Worm (Caenorhabditis elegans): ENCODE measurements around the gene ceh-99.

Gene ceh-99

DNA sequence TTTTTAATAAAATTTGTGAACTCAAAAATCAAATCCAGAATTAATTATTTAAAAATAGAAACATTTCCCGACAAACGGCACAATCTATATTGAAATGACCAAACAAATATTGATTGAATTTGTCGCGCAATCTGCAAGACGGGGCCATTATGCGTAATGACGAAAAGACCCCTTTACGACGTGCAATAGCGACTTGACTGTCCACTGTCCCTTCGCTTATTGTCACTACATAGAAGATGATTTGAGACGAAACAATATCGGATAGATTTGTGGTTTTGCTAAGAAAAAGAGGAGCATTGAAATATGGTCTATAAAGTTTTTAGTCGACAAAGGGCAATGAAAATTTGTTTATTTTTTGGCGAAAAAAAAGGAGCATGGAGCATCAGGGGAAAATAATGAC, 31.2 kb downstream of the ceh-99 start:
- TF ChIP-seq hlh-8 (tag; optimal IDR thresholded peaks at IDR 0.05) (no peak), hlh-15 (tag; optimal IDR thresholded peaks at IDR 0.05) (no peak), unc-55 (GFP tag; optimal IDR thresholded peaks at IDR 0.05) (no peak), sdc-2 (tag; optimal IDR thresholded peaks at IDR 0.05) (peak; percentile 97), tbx-7 (tag; optimal IDR thresholded peaks at IDR 0.05) (no peak), fkh-6 (tag; optimal IDR thresholded peaks at IDR 0.05) (no peak), unc-86 (tag; optimal IDR thresholded peaks at IDR 0.05) (no peak), gmeb-2 (tag; optimal IDR thresholded peaks at IDR 0.05) (no peak), npax-4 (tag; optimal IDR thresholded peaks at IDR 0.05) (no peak)

DNA sequence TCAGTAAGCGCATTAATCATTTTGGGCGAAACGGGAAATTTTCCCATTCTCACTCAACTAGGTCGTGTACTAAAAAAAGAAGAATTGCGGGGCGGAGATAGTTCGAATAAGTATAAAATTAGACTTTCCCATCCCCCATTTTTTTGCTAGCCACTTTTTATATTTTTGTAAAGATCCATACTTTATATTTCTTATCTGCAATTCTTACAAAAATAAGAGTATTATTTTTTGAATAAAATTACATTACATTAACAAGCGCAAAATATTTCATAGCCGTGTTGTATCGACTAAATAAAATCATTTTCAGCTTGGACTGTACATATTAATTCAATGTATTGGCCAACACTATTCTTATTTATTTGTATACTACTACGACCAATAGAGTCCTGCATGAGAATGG, 35.8 kb downstream of the ceh-99 start, which contains the start of gene F49C5.11:
F49C5.11 (plus strand) TSS at position 301 of the 400 bp plus-strand sequence.
- TF ChIP-seq K09A11.1 (tag; optimal IDR thresholded peaks at IDR 0.05; ENCODE audit: insufficient read depth), result no peak
- TF ChIP-seq pha-4 (tag; optimal IDR thresholded peaks at IDR 0.05), result no peak
- TF ChIP-seq ttx-3 (tag; optimal IDR thresholded peaks at IDR 0.05), result no peak
- no peak for TF ChIP-seq mec-3 (tag; optimal IDR thresholded peaks at IDR 0.05; ENCODE audit: borderline replicate concordance)
- TF ChIP-seq ceh-19 (GFP tag; optimal IDR thresholded peaks at IDR 0.05), result no peak
- no peak for TF ChIP-seq nhr-232 (tag; optimal IDR thresholded peaks at IDR 0.05)
- no peak for TF ChIP-seq ceh-18 (tag; optimal IDR thresholded peaks at IDR 0.05)
- no peak for TF ChIP-seq sox-4 (tag; optimal IDR thresholded peaks at IDR 0.05)
- TF ChIP-seq dmd-4 (tag; optimal IDR thresholded peaks at IDR 0.05; ENCODE audit: borderline replicate concordance), result no peak
- TF ChIP-seq unc-86 (tag; optimal IDR thresholded peaks at IDR 0.05), result no peak
- TF ChIP-seq T23F11.4 (GFP tag; optimal IDR thresholded peaks at IDR 0.05), result no peak
- TF ChIP-seq ets-4 (tag; optimal IDR thresholded peaks at IDR 0.05), result no peak
- no peak for TF ChIP-seq zip-5 (tag; optimal IDR thresholded peaks at IDR 0.05)

DNA sequence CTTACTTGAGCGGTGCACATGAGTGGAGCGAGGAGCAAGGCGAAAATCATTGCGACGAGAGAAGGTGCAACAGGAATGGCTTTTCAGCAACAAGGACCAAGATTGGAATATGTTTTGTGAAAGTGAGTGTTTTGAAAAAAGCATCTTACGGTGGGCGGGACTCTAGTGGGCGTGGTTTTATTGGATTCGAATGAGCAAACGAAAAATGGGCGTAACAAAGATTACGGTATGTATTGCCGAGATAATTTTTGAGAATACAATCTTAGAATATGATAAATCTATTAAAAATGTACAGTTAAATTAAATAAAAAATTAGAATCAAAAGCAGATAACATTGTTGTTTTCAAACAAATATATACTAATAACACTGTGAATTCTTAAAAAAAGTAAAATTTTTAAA, 40.4 kb downstream of the ceh-99 start, which contains the start of gene F49C5.12:
F49C5.12 (minus strand) TSS at position 101 of the 400 bp plus-strand sequence.
- TF ChIP-seq hlh-30 (tag; optimal IDR thresholded peaks at IDR 0.05; ENCODE audit: insufficient read depth), result no peak
- TF ChIP-seq K09A11.1 (tag; optimal IDR thresholded peaks at IDR 0.05; ENCODE audit: insufficient read depth), result no peak
- no peak for TF ChIP-seq ceh-19 (GFP tag; optimal IDR thresholded peaks at IDR 0.05)
- TF ChIP-seq hlh-15 (tag; optimal IDR thresholded peaks at IDR 0.05), result no peak

ce11 chrII:12565851-12566250, 46.1 kb downstream of the ceh-99 start, which contains the start of gene F49C5.7:
Gene F49C5.7, plus strand, starts transcription at chrII:12566151.
- TF ChIP-seq tbx-7 (tag; optimal IDR thresholded peaks at IDR 0.05) (no peak), npax-4 (tag; optimal IDR thresholded peaks at IDR 0.05) (no peak), syd-9 (tag; optimal IDR thresholded peaks at IDR 0.05) (no peak), pros-1 (tag; optimal IDR thresholded peaks at IDR 0.05) (no peak), rnt-1 (tag; optimal IDR thresholded peaks at IDR 0.05) (no peak), fax-1 (tag; optimal IDR thresholded peaks at IDR 0.05) (no peak), ceh-34 (tag; optimal IDR thresholded peaks at IDR 0.05) (no peak), sox-4 (tag; optimal IDR thresholded peaks at IDR 0.05) (no peak), ref-2 (tag; optimal IDR thresholded peaks at IDR 0.05) (no peak), dmd-4 (tag; optimal IDR thresholded peaks at IDR 0.05; ENCODE audit: borderline replicate concordance) (no peak), unc-3 (GFP tag; conservative IDR thresholded peaks at IDR 0.05) (no peak), unc-3 (tag; optimal IDR thresholded peaks at IDR 0.05) (no peak), ceh-9 (tag; optimal IDR thresholded peaks at IDR 0.05) (no peak), ceh-22 (tag; optimal IDR thresholded peaks at IDR 0.05) (no peak), tbx-2 (tag; optimal IDR thresholded peaks at IDR 0.05) (no peak)

DNA sequence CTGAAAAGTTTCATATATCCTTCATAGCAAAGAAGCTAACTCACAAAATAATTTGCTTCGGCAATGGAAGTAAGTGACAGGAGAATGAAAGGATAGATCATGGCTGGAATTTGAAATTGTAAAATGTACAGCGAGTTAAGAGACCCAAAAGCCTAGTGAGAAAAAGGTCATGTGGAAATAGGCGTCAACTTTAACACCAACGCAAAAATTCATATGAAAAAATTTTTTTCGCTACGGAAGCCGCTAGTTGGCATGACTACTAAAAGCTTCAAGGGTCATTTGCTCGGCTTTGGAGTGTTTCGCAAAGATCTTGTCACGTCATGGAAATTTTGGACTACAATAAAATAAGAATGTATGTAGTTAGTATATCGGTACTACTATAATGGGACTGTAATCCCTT, 50.7 kb downstream of the ceh-99 start, which contains the start of gene Y38E10A.1:
Y38E10A.1 (minus strand) TSS at position 101 of the 400 bp plus-strand sequence.
- TF ChIP-seq ceh-30 (tag; optimal IDR thresholded peaks at IDR 0.05) (no peak), pha-2 (tag; optimal IDR thresholded peaks at IDR 0.05) (no peak), ref-2 (tag; optimal IDR thresholded peaks at IDR 0.05) (no peak), dve-1 (tag; optimal IDR thresholded peaks at IDR 0.05) (no peak), pha-4 (tag; optimal IDR thresholded peaks at IDR 0.05) (no peak), ceh-18 (tag; optimal IDR thresholded peaks at IDR 0.05) (no peak), hlh-15 (tag; optimal IDR thresholded peaks at IDR 0.05) (no peak), odd-2 (tag; optimal IDR thresholded peaks at IDR 0.05) (no peak), ceh-14 (tag; optimal IDR thresholded peaks at IDR 0.05) (no peak), pag-3 (tag; optimal IDR thresholded peaks at IDR 0.05; ENCODE audit: borderline replicate concordance) (no peak), F13H6.1 (tag; optimal IDR thresholded peaks at IDR 0.05) (no peak), unc-55 (GFP tag; optimal IDR thresholded peaks at IDR 0.05) (no peak), sox-2 (GFP tag; IDR thresholded peaks at IDR 0.05) (no peak), ceh-31 (tag; optimal IDR thresholded peaks at IDR 0.05) (no peak)
